Fruit fly (Drosophila melanogaster) whole organism, wandering third instar larva: Measurements from ENCODE around the gene VGlut.

Experiments
- Jra ChIP-seq: sonication (Bioruptor generic); optimal IDR thresholded peaks from 2 replicates; lab custom pipeline; 2016; ENCODE audit warnings: missing biosample characterization, missing genetic modification characterization
- fru ChIP-seq: fragments of 200-800 bp; sonication (Bioruptor generic); optimal IDR thresholded peaks from 3 replicates; lab custom pipeline; 2016; ENCODE audit warnings: missing biosample characterization, mild to moderate bottlenecking, missing genetic modification characterization

dm6 chr2L:2402194-2402593, 2.1 kb downstream of the VGlut start:
- TF ChIP-seq Jra (GFP tag; lab: Kevin White, UChicago): no peak
- TF ChIP-seq fru (GFP tag; lab: Kevin White, UChicago): no peak
